Fruit fly (Drosophila melanogaster): ENCODE data around the gene CheB93b.

DNA sequence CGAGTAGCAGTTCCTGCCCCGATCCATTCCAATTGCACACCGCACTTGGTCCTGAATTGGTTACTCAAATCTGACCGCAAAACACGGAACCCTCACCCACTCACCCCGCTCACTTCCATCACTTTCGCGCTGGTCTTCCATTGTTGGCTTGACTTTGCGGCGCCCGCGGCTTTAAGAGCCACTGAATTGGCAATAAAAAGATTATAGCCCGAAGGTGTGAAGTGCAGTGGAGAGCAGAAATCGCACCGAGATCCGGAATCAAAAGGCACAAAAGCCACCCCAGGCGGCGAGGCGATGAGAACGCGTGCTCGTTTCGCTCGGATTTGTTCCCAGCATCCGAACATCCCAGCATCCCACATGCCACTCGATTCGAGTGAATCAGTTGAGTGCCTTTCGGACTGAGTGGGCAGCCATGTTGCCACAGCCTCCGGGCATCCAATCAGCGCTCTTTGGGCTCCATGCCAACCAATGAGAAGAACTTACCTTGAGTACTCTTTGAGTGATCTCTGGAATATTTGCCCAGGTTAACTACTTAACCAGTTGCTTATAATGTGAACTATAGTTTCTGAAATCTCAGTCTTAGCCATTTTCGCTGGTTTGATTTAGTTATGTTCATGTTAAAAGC lies 21.5 kb upstream of the CheB93b start:
- no peak for TF ChIP-seq net (GFP tag; optimal IDR thresholded peaks at IDR 0.05)
- no peak for TF ChIP-seq CG16779 (tag; optimal IDR thresholded peaks at IDR 0.05)
- TF ChIP-seq CG6276 (GFP tag; optimal IDR thresholded peaks at IDR 0.05), result no peak
- TF ChIP-seq CG8119 (GFP tag; IDR thresholded peaks at IDR 0.05), result no peak
- TF ChIP-seq Ets96B (tag; optimal IDR thresholded peaks at IDR 0.05), result no peak
- TF ChIP-seq CG6854 (GFP tag; optimal IDR thresholded peaks at IDR 0.05), result no peak

Data from whole organism, prepupa.